Worm (Caenorhabditis elegans) whole organism, midembryonic: ENCODE results near the gene ppm-1.H.

ENCODE experiments used
- T22C8.4 ChIP-seq: fragments of 200-800 bp; sonication (Bioruptor generic); IDR thresholded peaks from 2 replicates; pipeline ENCODE4 v1.3.6; 2022; ENCODE audit warnings: missing genetic modification characterization, missing compliant biosample characterization
- cog-1 ChIP-seq: sonication (generic microtip); optimal IDR thresholded peaks from 2 replicates; lab custom pipeline; 2016; ENCODE audit warnings: missing genetic modification characterization, missing compliant biosample characterization
- flt-1 ChIP-seq: fragments of 200-800 bp; sonication (Bioruptor generic); IDR thresholded peaks from 2 replicates; pipeline ENCODE4 v1.3.6; 2022; ENCODE audit warnings: missing genetic modification characterization, missing compliant biosample characterization
- klf-2 ChIP-seq: fragments of 200-800 bp; sonication (Bioruptor generic); conservative IDR thresholded peaks from 2 replicates; pipeline ENCODE4 v1.3.6; 2022; ENCODE audit warnings: missing genetic modification reagents, missing genetic modification characterization, missing compliant biosample characterization
- med-1 ChIP-seq: sonication (generic microtip); optimal IDR thresholded peaks from 2 replicates; lab custom pipeline; 2017; ENCODE audit warnings: missing genetic modification characterization, mild to moderate bottlenecking, missing compliant biosample characterization, antibody characterized with exemption, missing genetic modification reagents; ENCODE audit not compliant: insufficient read depth
- ref-1 ChIP-seq: fragments of 200-800 bp; sonication (Bioruptor generic); conservative IDR thresholded peaks from 2 replicates; pipeline ENCODE4 v1.3.6; 2022; ENCODE audit warnings: missing genetic modification reagents, missing genetic modification characterization, missing compliant biosample characterization
- tab-1 ChIP-seq: fragments of 200-800 bp; sonication (Bioruptor generic); IDR thresholded peaks from 2 replicates; pipeline ENCODE4 v1.3.6; 2022; ENCODE audit warnings: missing genetic modification characterization, missing compliant biosample characterization
- ztf-23 ChIP-seq: fragments of 200-800 bp; sonication (Bioruptor generic); IDR thresholded peaks from 2 replicates; pipeline ENCODE4 v1.3.6; 2022; ENCODE audit warnings: missing genetic modification reagents, missing genetic modification characterization, missing compliant biosample characterization
- ztf-29 ChIP-seq: fragments of 200-800 bp; sonication (Bioruptor generic); IDR thresholded peaks from 2 replicates; pipeline ENCODE4 v1.3.6; 2022; ENCODE audit warnings: missing genetic modification reagents, missing genetic modification characterization, missing compliant biosample characterization

Gene ppm-1.H

DNA sequence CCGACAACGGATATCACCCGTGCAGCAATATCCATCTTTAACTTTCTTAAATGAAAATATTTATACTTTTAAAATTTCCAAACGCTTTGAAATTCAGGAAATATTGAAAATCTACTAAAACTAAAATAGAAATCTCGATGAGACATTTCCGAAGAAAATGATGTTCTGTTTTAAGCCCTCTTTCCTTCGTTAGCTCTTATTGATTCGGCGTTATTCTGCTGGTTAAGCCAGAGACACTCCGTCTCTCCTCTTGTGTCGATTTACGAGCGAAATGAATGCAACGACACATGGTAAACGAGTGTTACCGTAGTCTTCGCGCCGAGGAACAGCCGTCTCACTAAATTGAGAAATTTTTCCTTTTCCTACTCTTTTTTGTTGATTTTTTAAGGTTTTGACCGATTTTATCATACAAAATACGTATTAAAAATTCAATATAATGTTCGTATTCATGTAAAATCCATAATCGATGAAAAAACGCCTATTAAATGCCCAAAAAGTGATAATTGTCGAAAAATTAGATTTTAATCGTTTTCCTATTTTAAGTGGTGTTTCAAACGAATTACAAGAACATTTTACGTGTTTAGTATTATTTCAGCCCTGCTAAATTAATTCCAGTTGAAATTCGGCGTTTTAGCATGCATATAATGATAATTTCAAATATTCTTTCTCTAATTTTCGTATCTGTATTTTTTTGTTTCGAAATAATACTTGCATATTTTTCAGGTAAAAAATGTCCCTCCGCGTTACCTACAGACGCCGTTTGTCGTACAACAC, at the start of gene ppm-1.H, which contains the start of gene rpl-34:
Gene ppm-1.H, minus strand, starts transcription at position 51 of the 774 bp plus-strand sequence.
Gene rpl-34, plus strand, starts transcription at position 724 of the 774 bp plus-strand sequence.
- peak; percentile 53; the same call in 1 of the 2 replicates for TF ChIP-seq ztf-29
- no peak for TF ChIP-seq klf-2 (GFP tag; lab: Robert Waterston, UW)
- TF ChIP-seq cog-1 (tag; lab: Kevin White, UChicago), result peak; percentile 37
- TF ChIP-seq ztf-23, result peak; percentile 61; the same call in 1 of the 2 replicates
- TF ChIP-seq tab-1 (GFP tag; lab: Robert Waterston, UW), result no peak
- TF ChIP-seq T22C8.4 (GFP tag; lab: Robert Waterston, UW), result 0 out of 2 replicates have a peak, but pooled peaks have one; percentile 20
- TF ChIP-seq med-1 (GFP tag; lab: Kevin White, UChicago), result no peak
- TF ChIP-seq flt-1, result no peak; the same call in none of the 2 replicates
- no peak for TF ChIP-seq ref-1

ce11 chrIV:12311597-12311996, 43.5 kb upstream of the ppm-1.H start, which contains the start of gene oac-58:
oac-58 (minus strand) TSS chrIV:12311697.
- TF ChIP-seq ztf-23, result no peak
- TF ChIP-seq flt-1, result no peak
- no peak for TF ChIP-seq cog-1 (tag; lab: Kevin White, UChicago)
- no peak for TF ChIP-seq klf-2 (GFP tag; lab: Robert Waterston, UW)
- no peak for TF ChIP-seq tab-1 (GFP tag; lab: Robert Waterston, UW)
- TF ChIP-seq ref-1, result no peak
- no peak for TF ChIP-seq T22C8.4 (GFP tag; lab: Robert Waterston, UW)
- TF ChIP-seq med-1 (GFP tag; lab: Kevin White, UChicago), result no peak
- no peak for TF ChIP-seq ztf-29

DNA sequence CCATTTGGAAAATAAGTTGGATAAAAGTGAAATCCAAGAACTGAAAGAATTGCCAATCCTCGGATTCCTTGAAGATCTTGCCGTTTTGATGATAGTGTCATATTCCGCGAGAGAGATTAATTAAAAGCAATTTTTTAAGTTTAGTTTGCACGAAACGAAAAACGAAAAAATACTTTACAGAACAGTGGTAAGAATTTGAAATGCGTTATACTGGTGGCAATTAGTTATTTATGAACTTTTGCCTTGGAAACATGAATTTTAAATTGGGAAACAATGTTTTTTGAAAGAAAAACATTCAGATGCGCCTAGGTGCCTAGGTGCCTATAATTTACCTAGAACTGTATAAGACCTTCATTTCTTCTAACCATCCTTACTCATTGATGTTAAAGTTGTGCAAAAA, 39.6 kb upstream of the ppm-1.H start, which contains the start of gene oac-57:
Gene oac-57, minus strand, starts transcription at position 101 of the 400 bp plus-strand sequence.
- TF ChIP-seq ztf-29, result no peak
- TF ChIP-seq T22C8.4 (GFP tag; lab: Robert Waterston, UW), result no peak
- TF ChIP-seq flt-1, result no peak
- no peak for TF ChIP-seq tab-1 (GFP tag; lab: Robert Waterston, UW)
- no peak for TF ChIP-seq med-1 (GFP tag; lab: Kevin White, UChicago)
- TF ChIP-seq ref-1, result no peak
- TF ChIP-seq cog-1 (tag; lab: Kevin White, UChicago), result no peak

- no peak for TF ChIP-seq ztf-23
- TF ChIP-seq tab-1 (GFP tag; lab: Robert Waterston, UW), result no peak
- no peak for TF ChIP-seq flt-1
- TF ChIP-seq klf-2 (GFP tag; lab: Robert Waterston, UW), result no peak
- TF ChIP-seq cog-1 (tag; lab: Kevin White, UChicago), result no peak
- TF ChIP-seq med-1 (GFP tag; lab: Kevin White, UChicago), result no peak
- TF ChIP-seq ztf-29, result no peak
- TF ChIP-seq ref-1, result no peak
- no peak for TF ChIP-seq T22C8.4 (GFP tag; lab: Robert Waterston, UW)
Observed at ce11 chrIV:12305956-12306355, 37.8 kb upstream of the ppm-1.H start.

ce11 chrIV:12304750-12305149, 36.6 kb upstream of the ppm-1.H start:
- no peak for TF ChIP-seq klf-2 (GFP tag; lab: Robert Waterston, UW)
- TF ChIP-seq T22C8.4 (GFP tag; lab: Robert Waterston, UW), result no peak
- no peak for TF ChIP-seq ztf-23
- TF ChIP-seq ztf-29, result no peak
- TF ChIP-seq cog-1 (tag; lab: Kevin White, UChicago), result no peak
- TF ChIP-seq flt-1, result no peak
- no peak for TF ChIP-seq ref-1
- no peak for TF ChIP-seq tab-1 (GFP tag; lab: Robert Waterston, UW)
- no peak for TF ChIP-seq med-1 (GFP tag; lab: Kevin White, UChicago)

ce11 chrIV:12302885-12303284, 34.8 kb upstream of the ppm-1.H start:
- no peak for TF ChIP-seq ztf-23
- TF ChIP-seq klf-2 (GFP tag; lab: Robert Waterston, UW), result no peak
- no peak for TF ChIP-seq ref-1
- no peak for TF ChIP-seq med-1 (GFP tag; lab: Kevin White, UChicago)
- TF ChIP-seq flt-1, result no peak

ce11 chrIV:12301161-12301560, 33.0 kb upstream of the ppm-1.H start, which contains the start of gene oac-59:
oac-59 (minus strand) TSS chrIV:12301261.
- TF ChIP-seq klf-2 (GFP tag; lab: Robert Waterston, UW), result no peak
- no peak for TF ChIP-seq ztf-23
- TF ChIP-seq flt-1, result no peak
- TF ChIP-seq tab-1 (GFP tag; lab: Robert Waterston, UW), result no peak
- no peak for TF ChIP-seq ref-1
- TF ChIP-seq T22C8.4 (GFP tag; lab: Robert Waterston, UW), result no peak
- TF ChIP-seq cog-1 (tag; lab: Kevin White, UChicago), result no peak
- TF ChIP-seq med-1 (GFP tag; lab: Kevin White, UChicago), result no peak
- TF ChIP-seq ztf-29, result no peak

- TF ChIP-seq flt-1 (no peak), tab-1 (GFP tag; lab: Robert Waterston, UW) (no peak), ref-1 (no peak), med-1 (GFP tag; lab: Kevin White, UChicago) (no peak), T22C8.4 (GFP tag; lab: Robert Waterston, UW) (no peak), klf-2 (GFP tag; lab: Robert Waterston, UW) (no peak), ztf-29 (no peak), ztf-23 (no peak), cog-1 (tag; lab: Kevin White, UChicago) (no peak)
Observed at ce11 chrIV:12290744-12291143, 22.6 kb upstream of the ppm-1.H start, which contains the start of gene C42C1.8. C42C1.8 (plus strand) TSS chrIV:12291044.

- no peak for TF ChIP-seq T22C8.4 (GFP tag; lab: Robert Waterston, UW)
- TF ChIP-seq klf-2 (GFP tag; lab: Robert Waterston, UW), result no peak
- TF ChIP-seq med-1 (GFP tag; lab: Kevin White, UChicago), result no peak
- TF ChIP-seq ref-1, result no peak
- TF ChIP-seq tab-1 (GFP tag; lab: Robert Waterston, UW), result no peak
- no peak for TF ChIP-seq ztf-29
- no peak for TF ChIP-seq cog-1 (tag; lab: Kevin White, UChicago)
- no peak for TF ChIP-seq flt-1
- no peak for TF ChIP-seq ztf-23
Observed at ce11 chrIV:12289149-12289548, 21.0 kb upstream of the ppm-1.H start, which contains the start of gene C42C1.9. C42C1.9 (plus strand) TSS chrIV:12289449.
